Fruit fly (Drosophila melanogaster): ENCODE measurements around the gene smp-30.
A peak's percentile ranks its signal among the peaks of the same experiment; 100 is the strongest.

smp-30 gene

DNA sequence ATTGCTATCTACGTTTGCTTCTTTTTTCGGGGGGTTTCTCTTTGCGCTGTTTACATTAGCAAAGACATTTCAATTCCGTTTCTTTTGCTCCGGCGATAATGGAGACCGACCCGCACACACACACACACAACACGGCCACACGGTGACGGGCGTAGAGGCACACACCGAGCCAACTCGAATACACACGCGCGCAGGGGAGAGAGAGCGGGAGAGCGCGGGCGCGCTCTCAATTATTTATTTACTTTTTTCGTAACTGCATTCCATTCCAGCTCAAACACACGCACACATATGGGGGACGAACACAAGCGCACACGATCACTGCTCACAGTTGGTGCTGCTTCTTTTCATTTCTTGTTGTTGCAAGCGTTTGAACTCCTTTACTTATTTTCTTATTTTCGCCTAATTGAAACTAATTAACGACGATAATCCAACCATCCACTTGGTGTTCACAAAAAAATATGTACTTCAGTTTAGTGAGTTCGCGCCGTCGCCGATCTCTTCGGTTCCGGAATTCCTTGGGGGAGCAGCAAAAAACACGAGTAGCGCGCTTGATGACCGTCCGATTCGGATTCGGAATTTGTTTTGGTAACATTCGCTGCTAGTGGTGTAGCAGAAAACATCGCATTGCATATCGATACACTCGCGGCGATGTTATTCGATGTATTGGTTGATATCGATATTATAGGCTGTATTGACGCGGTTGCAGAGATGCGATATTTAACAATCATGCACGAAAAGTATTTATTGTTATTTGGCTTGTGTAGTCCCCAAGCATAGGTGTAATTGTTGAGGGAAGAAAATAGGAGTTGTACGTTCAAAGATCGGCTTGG, 27.2 kb downstream of the smp-30 start, which contains the start of gene kibra (continued):
- TF ChIP-seq Pdp1 (GFP tag; optimal IDR thresholded peaks at IDR 0.05), result peak; percentile 59 to 72
- TF ChIP-seq cato (GFP tag; optimal IDR thresholded peaks at IDR 0.05; ENCODE audit: borderline replicate concordance), result peak; percentile 36
- TF ChIP-seq hkb (optimal IDR thresholded peaks at IDR 0.05), result peak; percentile 50
- no peak for TF ChIP-seq hkb (GFP tag; IDR thresholded peaks at IDR 0.05)
- TF ChIP-seq fd3F (GFP tag; optimal IDR thresholded peaks at IDR 0.05), result peak; percentile 27
- no peak for TF ChIP-seq inv (GFP tag; IDR thresholded peaks at IDR 0.05; ENCODE audit: partially characterized antibody)
- TF ChIP-seq seq (GFP tag; IDR thresholded peaks at IDR 0.05), result no peak
- peak; percentile 80 for TF ChIP-seq her (GFP tag; optimal IDR thresholded peaks at IDR 0.05)
- TF ChIP-seq CG3838 (GFP tag; optimal IDR thresholded peaks at IDR 0.05), result no peak
- no peak for TF ChIP-seq CG3407 (GFP tag; optimal IDR thresholded peaks at IDR 0.05)
- TF ChIP-seq Myb (GFP tag; optimal IDR thresholded peaks at IDR 0.05), result peak; percentile 93
- peak; percentile 43 for TF ChIP-seq CG18619 (GFP tag; optimal IDR thresholded peaks at IDR 0.05)
- peak; percentile 57 for TF ChIP-seq CG3163 (GFP tag; optimal IDR thresholded peaks at IDR 0.05)
- TF ChIP-seq salm (tag; optimal IDR thresholded peaks at IDR 0.05), result peak; percentile 40
- no peak for TF ChIP-seq stc (GFP tag; IDR thresholded peaks at IDR 0.05)
- TF ChIP-seq ftz-f1 (GFP tag; optimal IDR thresholded peaks at IDR 0.05), result peak; percentile 47
- peak; percentile 60 for TF ChIP-seq az2 (GFP tag; optimal IDR thresholded peaks at IDR 0.05)
- TF ChIP-seq CG6175 (GFP tag; IDR thresholded peaks at IDR 0.05), result no peak
- TF ChIP-seq CG34422 (GFP tag; IDR thresholded peaks at IDR 0.05), result no peak
- no peak for TF ChIP-seq knrl (GFP tag; IDR thresholded peaks at IDR 0.05; ENCODE audit: partially characterized antibody)
- TF ChIP-seq CG2889 (GFP tag; IDR thresholded peaks at IDR 0.05), result no peak
- TF ChIP-seq CG11247 (GFP tag; IDR thresholded peaks at IDR 0.05), result no peak
- peak; percentile 79 for TF ChIP-seq CG12659 (GFP tag; optimal IDR thresholded peaks at IDR 0.05)
- peak; percentile 84 for TF ChIP-seq CG7786 (GFP tag; optimal IDR thresholded peaks at IDR 0.05)
- TF ChIP-seq CG14050 (GFP tag; IDR thresholded peaks at IDR 0.05), result no peak
- no peak for TF ChIP-seq HLH3B (GFP tag; IDR thresholded peaks at IDR 0.05)
- TF ChIP-seq CG4854 (GFP tag; optimal IDR thresholded peaks at IDR 0.05), result peak; percentile 73
- no peak for TF ChIP-seq danr (GFP tag; IDR thresholded peaks at IDR 0.05)
- TF ChIP-seq dati (GFP tag; IDR thresholded peaks at IDR 0.05), result no peak
- TF ChIP-seq fru (optimal IDR thresholded peaks at IDR 0.05), result no peak
- no peak for TF ChIP-seq ap (GFP tag; IDR thresholded peaks at IDR 0.05)
- peak; percentile 94 for TF ChIP-seq CG33213 (GFP tag; optimal IDR thresholded peaks at IDR 0.05)
- TF ChIP-seq CG2875 (GFP tag; optimal IDR thresholded peaks at IDR 0.05), result no peak
- TF ChIP-seq CG3281 (GFP tag; optimal IDR thresholded peaks at IDR 0.05), result peak; percentile 28
- peak; percentile 53 for TF ChIP-seq psq (GFP tag; optimal IDR thresholded peaks at IDR 0.05)
- TF ChIP-seq eyg (GFP tag; optimal IDR thresholded peaks at IDR 0.05), result peak; percentile 69
- no peak for TF ChIP-seq Abd-B (GFP tag; optimal IDR thresholded peaks at IDR 0.05)
- no peak for TF ChIP-seq esg (GFP tag; conservative IDR thresholded peaks at IDR 0.05)
- TF ChIP-seq NFAT (GFP tag; IDR thresholded peaks at IDR 0.05), result no peak
- TF ChIP-seq cg (GFP tag; optimal IDR thresholded peaks at IDR 0.05), result peak; percentile 96
- TF ChIP-seq Gug (GFP tag; IDR thresholded peaks at IDR 0.05), result peak; percentile 71; the same call in 2 of the 4 replicates
- peak in 2 of 3 experiments; percentile 33 to 80 for TF ChIP-seq Stat92E (GFP tag; optimal IDR thresholded peaks at IDR 0.05)
- TF ChIP-seq CG16863 (GFP tag; optimal IDR thresholded peaks at IDR 0.05), result peak; percentile 38
- no peak for TF ChIP-seq Ravus (GFP tag; IDR thresholded peaks at IDR 0.05)
- TF ChIP-seq CG7357 (GFP tag; IDR thresholded peaks at IDR 0.05), result peak; percentile 98
- TF ChIP-seq eve (GFP tag; optimal IDR thresholded peaks at IDR 0.05), result peak in 1 of 2 experiments; percentile 92
- TF ChIP-seq pita (GFP tag; optimal IDR thresholded peaks at IDR 0.05), result no peak
- TF ChIP-seq croc (GFP tag; conservative IDR thresholded peaks at IDR 0.05), result peak; percentile 35; the same call in 1 of the 3 replicates
- TF ChIP-seq hth (optimal IDR thresholded peaks at IDR 0.05), result no peak
- TF ChIP-seq CG11723 (GFP tag; optimal IDR thresholded peaks at IDR 0.05), result no peak
- peak; percentile 47 for TF ChIP-seq Dp (GFP tag; optimal IDR thresholded peaks at IDR 0.05)

Measured in whole organism, embryonic.